Worm (Caenorhabditis elegans): Measurements from ENCODE around the gene flp-6.

flp-6 gene

DNA sequence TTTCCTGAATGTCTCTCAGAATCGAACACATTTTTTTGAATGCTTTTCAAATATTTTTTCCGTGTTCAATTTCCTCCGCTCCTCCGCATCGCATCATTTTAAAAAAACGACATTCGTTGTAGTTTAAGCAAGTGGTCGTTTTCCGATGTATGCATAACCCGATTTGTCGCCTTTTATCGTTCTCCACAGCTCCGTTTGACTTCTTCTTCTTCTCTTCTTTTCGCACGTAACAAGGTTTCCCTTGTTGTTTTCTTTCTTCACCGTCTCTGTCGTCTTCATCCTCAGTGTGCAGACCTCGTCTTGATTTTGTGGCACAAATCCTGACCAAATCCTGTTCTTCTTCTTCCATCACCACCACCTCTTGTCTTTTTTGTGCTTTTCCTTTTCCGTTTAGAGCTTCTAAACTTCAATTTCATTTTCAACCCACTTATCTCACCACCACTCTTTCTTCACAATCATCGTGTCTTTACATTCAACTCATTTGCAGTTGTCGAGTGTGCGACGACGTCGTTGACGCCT, 12.0 kb downstream of the flp-6 start, which contains the start of gene K06A4.2:
Gene K06A4.2 (plus strand): TSS at position 469 of the 519 bp plus-strand sequence.
- TF ChIP-seq aly-2 (tag; optimal IDR thresholded peaks at IDR 0.05): no peak
- no peak for TF ChIP-seq nhr-28 (tag; optimal IDR thresholded peaks at IDR 0.05)
- no peak for TF ChIP-seq ztf-11 (tag; optimal IDR thresholded peaks at IDR 0.05)
- no peak for TF ChIP-seq zag-1 (tag; optimal IDR thresholded peaks at IDR 0.05)
- no peak for TF ChIP-seq skn-1 (tag; optimal IDR thresholded peaks at IDR 0.05)
- peak; percentile 86 for TF ChIP-seq fkh-10 (GFP tag; optimal IDR thresholded peaks at IDR 0.05)
- TF ChIP-seq lin-39 (tag; optimal IDR thresholded peaks at IDR 0.05): no peak

DNA sequence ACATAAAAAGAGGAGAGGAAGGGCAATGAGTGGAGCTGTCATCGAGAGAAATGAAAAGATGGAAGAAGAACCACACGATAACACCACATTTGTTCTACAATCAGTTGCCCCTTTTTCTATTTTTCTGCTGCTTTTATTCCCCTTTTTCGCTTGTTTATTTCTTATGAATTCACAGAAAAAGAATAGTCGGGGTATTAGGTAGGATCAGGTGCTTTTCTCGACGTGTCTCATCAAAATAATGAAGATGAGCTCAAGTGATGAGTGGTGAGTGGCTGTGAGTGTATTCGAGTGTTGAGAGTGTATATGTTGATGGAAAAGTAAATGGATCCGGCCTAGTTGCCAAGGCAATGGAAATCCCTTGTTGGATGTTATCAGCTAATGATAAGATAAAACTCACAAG, 13.7 kb downstream of the flp-6 start:
- TF ChIP-seq nfya-1 (tag; optimal IDR thresholded peaks at IDR 0.05; ENCODE audit: insufficient read depth) (no peak), ceh-82 (tag; optimal IDR thresholded peaks at IDR 0.05) (no peak), tbx-2 (tag; optimal IDR thresholded peaks at IDR 0.05) (no peak), lin-15B (tag; optimal IDR thresholded peaks at IDR 0.05) (no peak), skn-1 (tag; optimal IDR thresholded peaks at IDR 0.05) (no peak), aly-2 (tag; optimal IDR thresholded peaks at IDR 0.05) (no peak), hmg-11 (tag; optimal IDR thresholded peaks at IDR 0.05) (no peak), fos-1 (tag; optimal IDR thresholded peaks at IDR 0.05) (no peak), egl-5 (tag; optimal IDR thresholded peaks at IDR 0.05) (no peak), nhr-23 (tag; optimal IDR thresholded peaks at IDR 0.05) (no peak), ceh-16 (tag; optimal IDR thresholded peaks at IDR 0.05) (no peak), nhr-28 (tag; optimal IDR thresholded peaks at IDR 0.05) (no peak), unc-62 (GFP tag; optimal IDR thresholded peaks at IDR 0.05) (no peak), elt-2 (tag; optimal IDR thresholded peaks at IDR 0.05) (no peak), ztf-11 (tag; optimal IDR thresholded peaks at IDR 0.05) (no peak), nhr-77 (tag; optimal IDR thresholded peaks at IDR 0.05) (no peak), pha-4 (tag; optimal IDR thresholded peaks at IDR 0.05) (no peak), nhr-237 (tag; optimal IDR thresholded peaks at IDR 0.05) (no peak), unc-39 (tag; optimal IDR thresholded peaks at IDR 0.05) (no peak), zag-1 (tag; optimal IDR thresholded peaks at IDR 0.05) (no peak)

DNA sequence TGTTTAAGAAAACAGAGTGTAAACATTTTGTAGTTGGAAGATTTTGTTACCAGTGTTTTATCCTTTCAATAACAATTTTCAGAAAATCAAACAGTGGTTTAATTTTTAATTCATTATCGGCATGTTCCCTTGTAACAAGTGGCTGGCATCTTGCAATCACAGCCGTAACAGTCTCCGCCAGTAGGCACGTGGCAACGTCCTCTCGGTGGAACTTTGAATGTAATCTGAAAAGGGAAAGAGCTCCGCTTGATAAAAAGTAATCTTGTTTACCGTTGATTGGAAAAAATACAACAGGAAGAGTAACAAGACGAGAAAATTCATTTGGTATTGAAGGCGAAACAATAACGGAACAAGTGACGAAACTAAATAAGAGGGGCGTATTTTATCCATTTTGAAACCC, 17.6 kb downstream of the flp-6 start, which contains the start of gene K06A4.10:
Gene K06A4.10 (minus strand): TSS at position 390 of the 400 bp plus-strand sequence.
- TF ChIP-seq unc-39 (tag; optimal IDR thresholded peaks at IDR 0.05) (no peak), tbx-2 (tag; optimal IDR thresholded peaks at IDR 0.05) (no peak), elt-2 (tag; optimal IDR thresholded peaks at IDR 0.05) (peak; percentile 72), unc-62 (GFP tag; optimal IDR thresholded peaks at IDR 0.05) (no peak), jun-1 (tag; optimal IDR thresholded peaks at IDR 0.05) (peak; percentile 6)

DNA sequence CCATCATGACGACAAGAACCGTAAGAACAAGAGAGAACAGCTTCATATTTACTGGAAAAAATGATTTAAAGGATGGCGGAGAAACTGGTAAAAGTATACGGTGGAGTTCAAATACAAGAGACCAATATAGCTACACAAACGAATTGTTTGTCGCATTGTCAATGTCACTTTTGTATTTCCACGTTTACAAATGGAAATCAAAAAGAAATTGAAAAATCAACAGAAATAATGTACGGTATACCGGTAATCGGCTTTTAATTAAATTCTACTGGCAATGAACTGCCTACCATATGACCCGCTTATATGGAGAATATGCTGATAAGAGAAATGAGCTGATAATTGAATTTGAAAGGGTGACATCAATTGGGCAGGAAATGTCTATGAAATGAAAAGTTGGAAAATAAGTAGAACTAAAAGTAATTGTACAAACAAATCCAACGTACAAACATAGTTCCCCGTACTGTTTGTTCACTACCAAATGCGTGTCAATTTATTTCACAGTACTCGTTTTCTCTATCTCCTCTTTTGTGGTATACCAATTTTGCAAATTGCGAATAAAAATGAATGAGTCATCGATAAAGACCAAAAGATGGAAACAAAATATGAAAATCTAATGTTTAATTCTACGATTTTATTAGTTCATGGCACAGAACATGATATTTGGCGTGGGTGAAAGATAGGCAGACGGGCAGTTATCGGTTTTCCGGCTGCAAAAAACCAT, 19.8 kb downstream of the flp-6 start, which contains the start of gene K06A4.7:
Gene K06A4.7 (minus strand): TSS at position 51 of the 721 bp plus-strand sequence.
- no peak for TF ChIP-seq elt-3 (tag; optimal IDR thresholded peaks at IDR 0.05)
- TF ChIP-seq jun-1 (tag; optimal IDR thresholded peaks at IDR 0.05): peak; percentile 44
- peak; percentile 70 for TF ChIP-seq pqm-1 (tag; optimal IDR thresholded peaks at IDR 0.05)
- peak; percentile 87 for TF ChIP-seq elt-2 (tag; optimal IDR thresholded peaks at IDR 0.05)
- TF ChIP-seq ceh-28 (tag; optimal IDR thresholded peaks at IDR 0.05): no peak
- no peak for TF ChIP-seq hmg-11 (tag; optimal IDR thresholded peaks at IDR 0.05)
- TF ChIP-seq pha-4 (tag; optimal IDR thresholded peaks at IDR 0.05): peak; percentile 67
- no peak for TF ChIP-seq ceh-16 (tag; optimal IDR thresholded peaks at IDR 0.05)
- TF ChIP-seq ztf-11 (tag; optimal IDR thresholded peaks at IDR 0.05): no peak

ce11 chrV:9492460-9492859, 20.7 kb downstream of the flp-6 start:
- peak; percentile 69 for TF ChIP-seq elt-2 (tag; optimal IDR thresholded peaks at IDR 0.05)
- peak; percentile 75 for TF ChIP-seq pqm-1 (tag; optimal IDR thresholded peaks at IDR 0.05)
- TF ChIP-seq tbx-2 (tag; optimal IDR thresholded peaks at IDR 0.05): no peak

- no peak for TF ChIP-seq aly-2 (tag; optimal IDR thresholded peaks at IDR 0.05)
- no peak for TF ChIP-seq ceh-9 (tag; optimal IDR thresholded peaks at IDR 0.05)
- TF ChIP-seq nhr-76 (tag; optimal IDR thresholded peaks at IDR 0.05): no peak
- no peak for TF ChIP-seq nfya-1 (tag; optimal IDR thresholded peaks at IDR 0.05; ENCODE audit: insufficient read depth)
- TF ChIP-seq egl-5 (tag; optimal IDR thresholded peaks at IDR 0.05): peak; percentile 13
Observed at ce11 chrV:9496742-9497141, 25.0 kb downstream of the flp-6 start, which contains the start of gene gsnl-1. Gene gsnl-1 (plus strand): TSS chrV:9497042.
